Fruit fly (Drosophila melanogaster): ENCODE results near the gene mIF2.

The mIF2 gene

DNA sequence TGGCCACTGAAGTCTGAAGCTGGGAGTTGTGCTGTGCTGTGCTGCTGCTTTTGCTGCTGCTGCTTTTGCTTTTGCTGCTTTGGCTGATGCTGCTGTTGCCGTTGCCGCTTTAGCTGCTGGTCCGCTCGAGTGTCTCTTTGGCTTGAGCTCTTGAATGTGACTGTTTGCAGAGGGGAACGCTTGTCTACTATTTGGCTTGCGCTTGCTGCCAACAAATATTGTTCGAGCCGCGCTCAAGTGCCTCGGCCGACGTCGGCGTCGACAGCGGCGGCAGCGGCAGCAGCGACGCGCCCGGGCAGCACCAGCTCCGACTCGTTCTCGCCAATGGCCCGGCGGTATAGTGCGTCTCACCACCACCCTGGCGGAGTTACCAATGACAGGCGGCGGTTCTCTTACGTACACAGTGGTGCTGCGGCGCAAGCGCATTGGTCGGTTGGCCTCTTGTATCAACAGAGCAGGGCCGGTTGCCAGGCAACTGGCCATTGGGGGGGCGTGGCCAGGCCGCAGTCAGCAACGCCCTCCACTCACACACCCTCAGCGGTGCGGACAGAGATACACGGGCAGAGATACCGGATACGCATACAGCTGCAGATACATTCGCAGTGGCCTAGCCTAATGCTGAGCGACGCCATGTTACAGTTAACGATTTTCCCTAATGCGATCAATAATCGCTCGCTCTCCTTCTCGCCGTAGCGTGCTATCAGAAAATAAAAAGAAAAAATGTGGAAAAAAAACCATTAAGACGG, 40.6 kb upstream of the mIF2 start, which contains the start of gene fkh (continued):
- TF ChIP-seq bsh (GFP tag; optimal IDR thresholded peaks at IDR 0.05) (peak; percentile 16 to 74), CG11398 (GFP tag; optimal IDR thresholded peaks at IDR 0.05) (peak; percentile 92), CG7987 (GFP tag; optimal IDR thresholded peaks at IDR 0.05) (peak; percentile 98), CG18262 (tag; optimal IDR thresholded peaks at IDR 0.05) (peak; percentile 63), sr (GFP tag; IDR thresholded peaks at IDR 0.05) (peak; percentile 70; the same call in 2 of the 3 replicates), Atf3 (GFP tag; optimal IDR thresholded peaks at IDR 0.05) (peak; percentile 65), nerfin-1 (tag; optimal IDR thresholded peaks at IDR 0.05) (peak; percentile 89), Dek (tag; optimal IDR thresholded peaks at IDR 0.05) (no peak), ham (GFP tag; IDR thresholded peaks at IDR 0.05) (peak; percentile 61; the same call in 1 of the 2 replicates), CG17568 (GFP tag; optimal IDR thresholded peaks at IDR 0.05) (peak; percentile 92), crc (GFP tag; optimal IDR thresholded peaks at IDR 0.05) (peak; percentile 86), CG6765 (GFP tag; optimal IDR thresholded peaks at IDR 0.05) (peak; percentile 97), CG13287 (GFP tag; IDR thresholded peaks at IDR 0.05; ENCODE audit: partially characterized antibody) (peak; percentile 37), CG10462 (GFP tag; optimal IDR thresholded peaks at IDR 0.05) (peak; percentile 73), cg (GFP tag; optimal IDR thresholded peaks at IDR 0.05) (peak; percentile 98), Kr (GFP tag; optimal IDR thresholded peaks at IDR 0.05) (peak; percentile 98), wor (GFP tag; IDR thresholded peaks at IDR 0.05) (no peak), Xbp1 (GFP tag; optimal IDR thresholded peaks at IDR 0.05) (peak; percentile 60), Optix (GFP tag; IDR thresholded peaks at IDR 0.05) (peak; percentile 77; the same call in 2 of the 3 replicates), CG17802 (tag; optimal IDR thresholded peaks at IDR 0.05) (peak; percentile 52), cad (GFP tag; optimal IDR thresholded peaks at IDR 0.05) (no peak), corto (GFP tag; optimal IDR thresholded peaks at IDR 0.05) (peak; percentile 3), CG10366 (GFP tag; IDR thresholded peaks at IDR 0.05) (peak; percentile 53; the same call in 1 of the 2 replicates), slbo (GFP tag; IDR thresholded peaks at IDR 0.05) (peak; percentile 56), Med (GFP tag) (peak; percentile 99), aop (GFP tag; IDR thresholded peaks at IDR 0.05) (no peak), esg (GFP tag; conservative IDR thresholded peaks at IDR 0.05) (no peak), mld (GFP tag; IDR thresholded peaks at IDR 0.05; ENCODE audit: partially characterized antibody) (no peak), repo (GFP tag; optimal IDR thresholded peaks at IDR 0.05) (peak; percentile 91), pb (GFP tag; optimal IDR thresholded peaks at IDR 0.05) (peak; percentile 95), CG3407 (GFP tag; optimal IDR thresholded peaks at IDR 0.05) (peak; percentile 97), sc (optimal IDR thresholded peaks at IDR 0.05) (no peak), sc (GFP tag; optimal IDR thresholded peaks at IDR 0.05) (peak; percentile 94), da (GFP tag; optimal IDR thresholded peaks at IDR 0.05) (peak; percentile 82), Myb (GFP tag; optimal IDR thresholded peaks at IDR 0.05) (peak; percentile 77), Pdp1 (GFP tag; optimal IDR thresholded peaks at IDR 0.05) (peak; percentile 79 to 88), CG8290 (GFP tag; optimal IDR thresholded peaks at IDR 0.05) (peak; percentile 87), CG8290 (tag; optimal IDR thresholded peaks at IDR 0.05) (peak; percentile 93 to 97), Bgb (GFP tag; IDR thresholded peaks at IDR 0.05; ENCODE audit: partially characterized antibody) (peak; percentile 27; the same call in 1 of the 2 replicates), unpg (GFP tag; optimal IDR thresholded peaks at IDR 0.05) (peak; percentile 72), gce (GFP tag; IDR thresholded peaks at IDR 0.05) (peak; percentile 67), phol (tag; optimal IDR thresholded peaks at IDR 0.05) (peak; percentile 45), CG10147 (GFP tag; optimal IDR thresholded peaks at IDR 0.05) (peak; percentile 39), CG10565 (GFP tag; optimal IDR thresholded peaks at IDR 0.05) (peak; percentile 65), dmrt99B (tag; optimal IDR thresholded peaks at IDR 0.05) (peak; percentile 79), CG1529 (GFP tag; optimal IDR thresholded peaks at IDR 0.05) (peak; percentile 92), h (optimal IDR thresholded peaks at IDR 0.05) (no peak), CG7786 (GFP tag; optimal IDR thresholded peaks at IDR 0.05) (peak; percentile 92), trem (tag; optimal IDR thresholded peaks at IDR 0.05) (peak; percentile 34), maf-S (GFP tag; optimal IDR thresholded peaks at IDR 0.05) (peak; percentile 86)

Measured in whole organism, embryonic.